Fruit fly (Drosophila melanogaster): ENCODE measurements around the gene Ccdc56.

DNA sequence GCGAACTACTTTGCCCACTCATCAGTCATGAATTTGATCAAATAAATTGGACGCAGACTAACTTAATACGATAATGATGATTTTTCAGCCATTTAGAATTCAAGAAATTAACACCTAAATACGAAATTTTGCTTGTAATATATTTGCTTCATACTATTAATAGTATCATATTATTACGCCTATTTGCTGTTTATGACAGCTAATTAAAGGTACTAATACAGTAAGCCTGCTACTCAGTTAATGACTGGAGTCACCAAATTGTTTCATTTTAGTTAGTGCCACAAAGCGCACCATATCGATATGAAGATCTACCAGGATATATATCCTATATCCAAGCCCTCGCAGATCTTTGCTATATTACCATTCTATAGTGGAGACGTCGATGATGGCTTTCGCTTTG lies 42.2 kb downstream of the Ccdc56 start, which contains the start of gene Gr68a:
- TF ChIP-seq CG16815 (GFP tag; optimal IDR thresholded peaks at IDR 0.05) (no peak), CG10462 (GFP tag; optimal IDR thresholded peaks at IDR 0.05) (no peak), CG9215 (GFP tag; IDR thresholded peaks at IDR 0.05) (no peak), Hmx (GFP tag; optimal IDR thresholded peaks at IDR 0.05) (no peak), CG5245 (GFP tag; optimal IDR thresholded peaks at IDR 0.05) (no peak), Sry-β (GFP tag; optimal IDR thresholded peaks at IDR 0.05) (no peak), esg (GFP tag; conservative IDR thresholded peaks at IDR 0.05) (no peak), CG8281 (tag; optimal IDR thresholded peaks at IDR 0.05) (no peak), run (tag; optimal IDR thresholded peaks at IDR 0.05) (no peak), Opbp (GFP tag; IDR thresholded peaks at IDR 0.05; ENCODE audit: partially characterized antibody) (no peak)

Data from whole organism, embryonic.